Fruit fly (Drosophila melanogaster): ENCODE results near the gene CG10359.

The CG10359 gene

dm6 chr3L:3644337-3645027, 32.5 kb downstream of the CG10359 start (continued):
- TF ChIP-seq Blimp-1 (GFP tag; optimal IDR thresholded peaks at IDR 0.05) (peak; percentile 21), pan (optimal IDR thresholded peaks at IDR 0.05) (no peak), pan (GFP tag; optimal IDR thresholded peaks at IDR 0.05 in 1 of 2, IDR thresholded peaks at IDR 0.05 in 1 of 2) (no peak), CG2129 (GFP tag; IDR thresholded peaks at IDR 0.05; ENCODE audit: partially characterized antibody) (no peak), prd (optimal IDR thresholded peaks at IDR 0.05) (no peak), prd (GFP tag; IDR thresholded peaks at IDR 0.05) (peak; percentile 18; the same call in 1 of the 3 replicates), Doc2 (GFP tag; IDR thresholded peaks at IDR 0.05) (no peak), CG11456 (GFP tag; IDR thresholded peaks at IDR 0.05) (0 out of 3 replicates have a peak, but pooled peaks have one; percentile 3), Abd-B (GFP tag; optimal IDR thresholded peaks at IDR 0.05) (peak; percentile 14), CG4617 (GFP tag; optimal IDR thresholded peaks at IDR 0.05; ENCODE audit: borderline replicate concordance) (no peak), CG18262 (tag; optimal IDR thresholded peaks at IDR 0.05) (peak; percentile 21), CG6854 (GFP tag; optimal IDR thresholded peaks at IDR 0.05) (no peak), CG1603 (tag; optimal IDR thresholded peaks at IDR 0.05) (peak; percentile 9), CG4360 (GFP tag; IDR thresholded peaks at IDR 0.05) (peak; percentile 73), ATbp (GFP tag; optimal IDR thresholded peaks at IDR 0.05) (peak; percentile 20), dmrt11E (tag; optimal IDR thresholded peaks at IDR 0.05) (peak; percentile 46), toy (GFP tag; IDR thresholded peaks at IDR 0.05) (no peak), CG15601 (tag; optimal IDR thresholded peaks at IDR 0.05) (peak; percentile 43), Awh (GFP tag; IDR thresholded peaks at IDR 0.05) (no peak), CG6654 (GFP tag; optimal IDR thresholded peaks at IDR 0.05) (no peak), Oli (tag; optimal IDR thresholded peaks at IDR 0.05) (peak; percentile 0), CG14710 (tag; optimal IDR thresholded peaks at IDR 0.05) (peak; percentile 13), gsb-n (tag; optimal IDR thresholded peaks at IDR 0.05) (peak; percentile 6), CG8359 (GFP tag; optimal IDR thresholded peaks at IDR 0.05; ENCODE audit: borderline replicate concordance) (no peak), mld (GFP tag; IDR thresholded peaks at IDR 0.05; ENCODE audit: partially characterized antibody) (no peak), wek (GFP tag; optimal IDR thresholded peaks at IDR 0.05) (no peak), sens (GFP tag) (peak; percentile 72), al (GFP tag; IDR thresholded peaks at IDR 0.05) (0 out of 2 replicates have a peak, but pooled peaks have one; percentile 1), dysf (GFP tag; IDR thresholded peaks at IDR 0.05) (0 out of 3 replicates have a peak, but pooled peaks have one; percentile 14), vfl (GFP tag; optimal IDR thresholded peaks at IDR 0.05) (no peak), CG4820 (GFP tag; optimal IDR thresholded peaks at IDR 0.05) (no peak), tgo (GFP tag; IDR thresholded peaks at IDR 0.05) (peak; percentile 15; the same call in 1 of the 3 replicates), CG13424 (tag; optimal IDR thresholded peaks at IDR 0.05) (peak; percentile 3), CG7556 (GFP tag; optimal IDR thresholded peaks at IDR 0.05) (peak; percentile 1), CG6689 (GFP tag; IDR thresholded peaks at IDR 0.05) (peak; percentile 5; the same call in 1 of the 2 replicates), CG17568 (GFP tag; optimal IDR thresholded peaks at IDR 0.05) (no peak), Xrp1 (GFP tag; IDR thresholded peaks at IDR 0.05) (peak; percentile 39; the same call in 1 of the 2 replicates), Hr3 (GFP tag; optimal IDR thresholded peaks at IDR 0.05) (peak; percentile 4), D (optimal IDR thresholded peaks at IDR 0.05) (no peak), D (GFP tag; optimal IDR thresholded peaks at IDR 0.05) (no peak), Ssrp (tag; optimal IDR thresholded peaks at IDR 0.05) (peak; percentile 43), Sox102F (GFP tag; optimal IDR thresholded peaks at IDR 0.05) (peak; percentile 16), nmo (GFP tag; optimal IDR thresholded peaks at IDR 0.05) (peak; percentile 42), CG9437 (GFP tag; optimal IDR thresholded peaks at IDR 0.05) (no peak)
